Worm (Caenorhabditis elegans): ENCODE data around the gene sdz-13.
A peak's percentile ranks its signal among the peaks of the same experiment; 100 is the strongest.

The sdz-13 gene

ce11 chrIV:10918877-10919560, 39.6 kb upstream of the sdz-13 start (continued):
- TF ChIP-seq xbp-1 (tag; optimal IDR thresholded peaks at IDR 0.05), result peak; percentile 83
- TF ChIP-seq fkh-8 (tag; optimal IDR thresholded peaks at IDR 0.05), result peak; percentile 84
- no peak for TF ChIP-seq ets-5 (GFP tag; IDR thresholded peaks at IDR 0.05)
- TF ChIP-seq mef-2 (tag; optimal IDR thresholded peaks at IDR 0.05), result no peak
- peak; percentile 19 for TF ChIP-seq blmp-1 (tag; optimal IDR thresholded peaks at IDR 0.05)
- peak; percentile 70 for TF ChIP-seq rnt-1 (tag; optimal IDR thresholded peaks at IDR 0.05)
- peak; percentile 46; the same call in 1 of the 2 replicates for TF ChIP-seq ceh-88 (GFP tag; IDR thresholded peaks at IDR 0.05)
- peak; percentile 48 for TF ChIP-seq fos-1 (tag; optimal IDR thresholded peaks at IDR 0.05)
- TF ChIP-seq mep-1 (tag; optimal IDR thresholded peaks at IDR 0.05), result peak; percentile 81
- TF ChIP-seq zip-4 (GFP tag; optimal IDR thresholded peaks at IDR 0.05), result no peak
- no peak for TF ChIP-seq egl-13 (tag; optimal IDR thresholded peaks at IDR 0.05)
- TF ChIP-seq lin-13 (GFP tag; optimal IDR thresholded peaks at IDR 0.05), result peak; percentile 74
- TF ChIP-seq nhr-19 (GFP tag; conservative IDR thresholded peaks at IDR 0.05), result peak; percentile 82
- TF ChIP-seq nhr-84 (tag; optimal IDR thresholded peaks at IDR 0.05), result no peak
- TF ChIP-seq nhr-11 (tag; optimal IDR thresholded peaks at IDR 0.05), result no peak
- TF ChIP-seq unc-62 (GFP tag; optimal IDR thresholded peaks at IDR 0.05), result no peak
- TF ChIP-seq alr-1 (tag; optimal IDR thresholded peaks at IDR 0.05; ENCODE audit: borderline replicate concordance), result no peak
- TF ChIP-seq snpc-4 (tag; optimal IDR thresholded peaks at IDR 0.05), result peak; percentile 58
- TF ChIP-seq fkh-4 (tag; optimal IDR thresholded peaks at IDR 0.05; ENCODE audit: borderline replicate concordance), result no peak
- TF ChIP-seq hlh-4 (tag; optimal IDR thresholded peaks at IDR 0.05), result no peak
- peak; percentile 60 for TF ChIP-seq skn-1 (tag; optimal IDR thresholded peaks at IDR 0.05)
- peak; percentile 70 to 82 for TF ChIP-seq lsy-2 (tag; optimal IDR thresholded peaks at IDR 0.05)
- peak; percentile 47 for TF ChIP-seq C16A3.4 (tag; optimal IDR thresholded peaks at IDR 0.05)
- no peak for TF ChIP-seq aly-2 (tag; optimal IDR thresholded peaks at IDR 0.05)
- peak; percentile 10 for TF ChIP-seq lin-39 (tag; optimal IDR thresholded peaks at IDR 0.05)
- TF ChIP-seq isw-1 (GFP tag; IDR thresholded peaks at IDR 0.05), result peak; percentile 62
- peak; percentile 9 for TF ChIP-seq pax-3 (tag; optimal IDR thresholded peaks at IDR 0.05)
- peak; percentile 63 for TF ChIP-seq ceh-8 (GFP tag; optimal IDR thresholded peaks at IDR 0.05)
- no peak for TF ChIP-seq pqm-1 (tag; optimal IDR thresholded peaks at IDR 0.05)
- TF ChIP-seq ztf-11 (tag; optimal IDR thresholded peaks at IDR 0.05), result no peak
- peak in 1 of 6 experiments; percentile 57 for TF ChIP-seq elt-3 (tag; optimal IDR thresholded peaks at IDR 0.05)
- peak; percentile 85 for TF ChIP-seq swsn-7 (tag; optimal IDR thresholded peaks at IDR 0.05)
- TF ChIP-seq nhr-76 (tag; optimal IDR thresholded peaks at IDR 0.05), result no peak
- no peak for TF ChIP-seq nhr-12 (tag; optimal IDR thresholded peaks at IDR 0.05)
- TF ChIP-seq Y116A8C.19 (tag; optimal IDR thresholded peaks at IDR 0.05; ENCODE audit: borderline replicate concordance), result no peak
- TF ChIP-seq unc-30 (tag; optimal IDR thresholded peaks at IDR 0.05), result no peak
- peak; percentile 49 for TF ChIP-seq nhr-237 (tag; optimal IDR thresholded peaks at IDR 0.05)
- TF ChIP-seq hlh-17 (GFP tag; optimal IDR thresholded peaks at IDR 0.05; ENCODE audit: borderline replicate concordance), result no peak
- TF ChIP-seq nhr-47 (tag; optimal IDR thresholded peaks at IDR 0.05), result peak; percentile 81
- no peak for TF ChIP-seq zag-1 (tag; optimal IDR thresholded peaks at IDR 0.05)
- TF ChIP-seq efl-3 (GFP tag; optimal IDR thresholded peaks at IDR 0.05), result no peak
- TF ChIP-seq irx-1 (tag; optimal IDR thresholded peaks at IDR 0.05), result peak; percentile 72
- TF ChIP-seq jun-1 (tag; optimal IDR thresholded peaks at IDR 0.05), result peak; percentile 45
- TF ChIP-seq sptf-1 (tag; optimal IDR thresholded peaks at IDR 0.05), result no peak
- no peak for TF ChIP-seq lir-3 (tag; optimal IDR thresholded peaks at IDR 0.05; ENCODE audit: poor library complexity)
- TF ChIP-seq F16B12.6 (tag; optimal IDR thresholded peaks at IDR 0.05), result no peak

Measured in whole organism, L1 larva.